Fruit fly (Drosophila melanogaster): ENCODE results near the gene Hmgcr.

Hmgcr gene

DNA sequence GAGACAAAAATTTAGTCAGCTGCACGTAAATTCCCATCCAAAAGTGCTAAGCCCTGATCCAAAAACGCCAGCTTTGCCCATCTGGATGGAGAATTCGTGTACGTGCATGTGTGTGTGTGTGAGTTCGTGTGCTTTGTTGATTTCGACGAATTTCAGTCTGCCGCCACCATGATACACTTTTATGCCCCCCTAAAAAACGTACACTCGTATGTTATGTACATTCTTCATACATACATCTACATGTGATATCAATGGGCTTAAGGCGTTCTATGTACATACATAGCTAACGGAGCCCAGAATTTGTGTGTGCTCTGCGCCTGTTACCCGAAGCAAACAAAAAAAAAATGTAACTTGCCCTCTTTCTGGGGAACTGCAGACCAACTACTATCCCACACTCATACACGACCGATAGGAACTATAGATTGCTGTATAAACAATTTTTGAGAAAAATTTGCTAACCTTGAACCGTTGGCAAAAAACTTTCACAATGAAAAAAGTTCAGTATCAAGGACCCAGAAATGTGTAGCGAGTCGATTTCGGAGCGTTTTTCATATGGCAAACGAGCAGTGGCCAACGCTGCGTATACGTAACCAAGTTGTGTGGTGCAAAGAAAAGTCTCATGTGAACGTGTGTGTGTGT, 7.3 kb upstream of the Hmgcr start (continued):
- TF ChIP-seq CG5953 (GFP tag; IDR thresholded peaks at IDR 0.05) (no peak), ftz-f1 (GFP tag; optimal IDR thresholded peaks at IDR 0.05) (peak; percentile 71), CG34376 (GFP tag; optimal IDR thresholded peaks at IDR 0.05) (peak; percentile 78), sna (GFP tag; IDR thresholded peaks at IDR 0.05; ENCODE audit: partially characterized antibody) (no peak), CG1529 (GFP tag; optimal IDR thresholded peaks at IDR 0.05) (no peak), Adf1 (GFP tag; IDR thresholded peaks at IDR 0.05) (peak; percentile 17; the same call in 1 of the 2 replicates), CG31388 (GFP tag; optimal IDR thresholded peaks at IDR 0.05) (no peak), CG12942 (GFP tag; optimal IDR thresholded peaks at IDR 0.05) (no peak), ara (GFP tag; IDR thresholded peaks at IDR 0.05) (no peak), so (GFP tag; IDR thresholded peaks at IDR 0.05) (0 out of 3 replicates have a peak, but pooled peaks have one; percentile 9), usp (GFP tag; optimal IDR thresholded peaks at IDR 0.05) (no peak), Elba2 (GFP tag; optimal IDR thresholded peaks at IDR 0.05) (no peak), sob (GFP tag; IDR thresholded peaks at IDR 0.05) (peak; percentile 63; the same call in 1 of the 2 replicates), Hand (GFP tag; optimal IDR thresholded peaks at IDR 0.05) (no peak), CG8924 (tag; optimal IDR thresholded peaks at IDR 0.05) (no peak), Optix (GFP tag; IDR thresholded peaks at IDR 0.05) (no peak), CG11085 (GFP tag; IDR thresholded peaks at IDR 0.05) (no peak), Max (GFP tag; optimal IDR thresholded peaks at IDR 0.05) (no peak), CG42726 (GFP tag; IDR thresholded peaks at IDR 0.05; ENCODE audit: partially characterized antibody) (peak; percentile 19; the same call in 1 of the 2 replicates), Aef1 (GFP tag; IDR thresholded peaks at IDR 0.05) (no peak), Nf-YC (tag; optimal IDR thresholded peaks at IDR 0.05) (peak; percentile 14), en (GFP tag; optimal IDR thresholded peaks at IDR 0.05) (no peak), CG15514 (GFP tag; optimal IDR thresholded peaks at IDR 0.05) (peak; percentile 40), CTCF (GFP tag; optimal IDR thresholded peaks at IDR 0.05) (no peak), ems (GFP tag; optimal IDR thresholded peaks at IDR 0.05) (no peak), maf-S (GFP tag; optimal IDR thresholded peaks at IDR 0.05) (no peak), CG18764 (GFP tag; optimal IDR thresholded peaks at IDR 0.05) (no peak), HLH3B (GFP tag; IDR thresholded peaks at IDR 0.05) (0 out of 2 replicates have a peak, but pooled peaks have one; percentile 21), kni (GFP tag; optimal IDR thresholded peaks at IDR 0.05) (peak; percentile 49), CG31365 (tag; optimal IDR thresholded peaks at IDR 0.05) (no peak), CG10431 (GFP tag; optimal IDR thresholded peaks at IDR 0.05) (peak; percentile 52), Myb (GFP tag; optimal IDR thresholded peaks at IDR 0.05) (no peak), sd (tag; optimal IDR thresholded peaks at IDR 0.05) (peak; percentile 61), Med (GFP tag) (peak; percentile 72), Bgb (GFP tag; IDR thresholded peaks at IDR 0.05; ENCODE audit: partially characterized antibody) (no peak), CG14014 (GFP tag; IDR thresholded peaks at IDR 0.05) (no peak), cas (GFP tag; IDR thresholded peaks at IDR 0.05) (no peak), pho (GFP tag; optimal IDR thresholded peaks at IDR 0.05) (peak; percentile 2), CG7963 (GFP tag; IDR thresholded peaks at IDR 0.05; ENCODE audit: partially characterized antibody) (no peak), CG7987 (GFP tag; optimal IDR thresholded peaks at IDR 0.05) (peak; percentile 23), Hey (tag; optimal IDR thresholded peaks at IDR 0.05) (peak; percentile 41), CG10366 (GFP tag; IDR thresholded peaks at IDR 0.05) (no peak), CrebB (tag; optimal IDR thresholded peaks at IDR 0.05) (peak; percentile 32), Dip3 (GFP tag; optimal IDR thresholded peaks at IDR 0.05) (no peak), lmd (GFP tag; IDR thresholded peaks at IDR 0.05) (no peak), nerfin-2 (GFP tag; IDR thresholded peaks at IDR 0.05; ENCODE audit: partially characterized antibody) (no peak), CG3407 (GFP tag; optimal IDR thresholded peaks at IDR 0.05) (peak; percentile 10), CG12071 (GFP tag; optimal IDR thresholded peaks at IDR 0.05) (peak; percentile 52), mirr (GFP tag; optimal IDR thresholded peaks at IDR 0.05) (peak; percentile 63), Dll (GFP tag; IDR thresholded peaks at IDR 0.05; ENCODE audit: partially characterized antibody) (no peak), CG9609 (GFP tag; optimal IDR thresholded peaks at IDR 0.05) (no peak)
